Worm (Caenorhabditis elegans) whole organism, midembryonic: Measurements from ENCODE around the gene fubl-2.

Source experiments
- T22C8.4 ChIP-seq: fragments of 200-800 bp; sonication (Bioruptor generic); IDR thresholded peaks from 2 replicates; pipeline ENCODE4 v1.3.6; 2022; ENCODE audit warnings: missing genetic modification characterization, missing compliant biosample characterization
- cog-1 ChIP-seq: sonication (generic microtip); optimal IDR thresholded peaks from 2 replicates; lab custom pipeline; 2016; ENCODE audit warnings: missing genetic modification characterization, missing compliant biosample characterization
- flt-1 ChIP-seq: fragments of 200-800 bp; sonication (Bioruptor generic); IDR thresholded peaks from 2 replicates; pipeline ENCODE4 v1.3.6; 2022; ENCODE audit warnings: missing genetic modification characterization, missing compliant biosample characterization
- klf-2 ChIP-seq: fragments of 200-800 bp; sonication (Bioruptor generic); conservative IDR thresholded peaks from 2 replicates; pipeline ENCODE4 v1.3.6; 2022; ENCODE audit warnings: missing genetic modification reagents, missing genetic modification characterization, missing compliant biosample characterization
- med-1 ChIP-seq: sonication (generic microtip); optimal IDR thresholded peaks from 2 replicates; lab custom pipeline; 2017; ENCODE audit warnings: missing genetic modification characterization, mild to moderate bottlenecking, missing compliant biosample characterization, antibody characterized with exemption, missing genetic modification reagents; ENCODE audit not compliant: insufficient read depth
- ref-1 ChIP-seq: fragments of 200-800 bp; sonication (Bioruptor generic); conservative IDR thresholded peaks from 2 replicates; pipeline ENCODE4 v1.3.6; 2022; ENCODE audit warnings: missing genetic modification reagents, missing genetic modification characterization, missing compliant biosample characterization
- tab-1 ChIP-seq: fragments of 200-800 bp; sonication (Bioruptor generic); IDR thresholded peaks from 2 replicates; pipeline ENCODE4 v1.3.6; 2022; ENCODE audit warnings: missing genetic modification characterization, missing compliant biosample characterization
- ztf-23 ChIP-seq: fragments of 200-800 bp; sonication (Bioruptor generic); IDR thresholded peaks from 2 replicates; pipeline ENCODE4 v1.3.6; 2022; ENCODE audit warnings: missing genetic modification reagents, missing genetic modification characterization, missing compliant biosample characterization
- ztf-29 ChIP-seq: fragments of 200-800 bp; sonication (Bioruptor generic); IDR thresholded peaks from 2 replicates; pipeline ENCODE4 v1.3.6; 2022; ENCODE audit warnings: missing genetic modification reagents, missing genetic modification characterization, missing compliant biosample characterization

fubl-2 gene

DNA sequence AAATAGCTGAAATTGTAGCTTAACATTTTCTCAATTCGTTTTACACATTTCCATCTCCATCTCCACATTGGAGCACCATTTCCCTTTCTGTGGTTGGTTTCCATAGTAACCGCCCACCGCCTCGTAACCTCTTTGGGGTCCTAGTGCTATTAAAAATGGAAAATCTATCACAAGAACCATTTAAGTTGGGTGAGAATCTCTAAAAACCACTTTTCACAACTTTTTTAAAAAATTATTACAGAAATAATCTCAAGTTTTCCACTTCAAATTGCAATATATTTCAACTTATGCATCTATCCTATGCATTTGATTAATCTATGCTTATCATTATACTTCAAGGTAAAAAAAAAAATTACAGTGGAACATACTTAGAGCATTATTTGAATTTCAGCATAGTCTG is 17.6 kb downstream of the fubl-2 start, which contains the start of gene tmem-17:
Gene tmem-17, plus strand, starts transcription at position 301 of the 400 bp plus-strand sequence.
- no peak for TF ChIP-seq tab-1 (GFP tag; lab: Robert Waterston, UW)
- no peak for TF ChIP-seq T22C8.4
- no peak for TF ChIP-seq ztf-29 (GFP tag; lab: Robert Waterston, UW)
- no peak for TF ChIP-seq med-1 (GFP tag; lab: Kevin White, UChicago)
- TF ChIP-seq ref-1 (GFP tag; lab: Robert Waterston, UW), result no peak
- TF ChIP-seq klf-2 (GFP tag; lab: Robert Waterston, UW), result no peak
- no peak for TF ChIP-seq flt-1
- no peak for TF ChIP-seq cog-1

DNA sequence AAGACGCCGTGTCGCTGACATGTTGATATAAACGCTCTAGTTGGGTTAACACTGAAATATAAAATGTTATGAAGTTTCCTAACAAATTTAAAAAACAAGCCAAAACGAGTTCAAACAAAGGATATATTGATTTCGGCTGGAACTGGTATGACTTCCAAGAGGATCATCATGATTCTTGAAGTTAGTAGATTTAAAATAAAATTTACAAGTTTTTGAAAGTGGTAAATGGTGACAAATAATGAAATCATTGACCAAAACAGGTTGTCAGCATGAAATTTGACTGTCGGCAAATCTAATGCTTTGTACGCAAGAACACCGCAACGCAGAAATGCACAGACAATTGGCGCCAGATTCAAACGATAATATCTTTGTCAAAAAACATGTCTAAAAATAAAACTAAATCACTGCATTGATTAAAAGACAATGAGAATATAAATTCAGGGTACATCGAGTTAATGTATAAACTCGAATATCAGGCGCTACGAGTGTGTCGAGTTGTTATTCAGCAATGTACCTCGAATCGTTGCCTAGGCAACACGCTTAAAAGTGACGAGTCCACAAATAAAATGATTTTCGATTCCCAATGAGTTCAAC is 18.9 kb downstream of the fubl-2 start, which contains the start of the genes ubc-18 and R01H2.8:
Gene ubc-18, minus strand, starts transcription at position 51 of the 594 bp plus-strand sequence.
Gene R01H2.8, plus strand, starts transcription at position 544 of the 594 bp plus-strand sequence.
- TF ChIP-seq klf-2 (GFP tag; lab: Robert Waterston, UW), result no peak
- TF ChIP-seq T22C8.4, result no peak
- no peak for TF ChIP-seq flt-1
- no peak for TF ChIP-seq cog-1
- no peak for TF ChIP-seq tab-1 (GFP tag; lab: Robert Waterston, UW)
- no peak for TF ChIP-seq ref-1 (GFP tag; lab: Robert Waterston, UW)
- no peak for TF ChIP-seq med-1 (GFP tag; lab: Kevin White, UChicago)

DNA sequence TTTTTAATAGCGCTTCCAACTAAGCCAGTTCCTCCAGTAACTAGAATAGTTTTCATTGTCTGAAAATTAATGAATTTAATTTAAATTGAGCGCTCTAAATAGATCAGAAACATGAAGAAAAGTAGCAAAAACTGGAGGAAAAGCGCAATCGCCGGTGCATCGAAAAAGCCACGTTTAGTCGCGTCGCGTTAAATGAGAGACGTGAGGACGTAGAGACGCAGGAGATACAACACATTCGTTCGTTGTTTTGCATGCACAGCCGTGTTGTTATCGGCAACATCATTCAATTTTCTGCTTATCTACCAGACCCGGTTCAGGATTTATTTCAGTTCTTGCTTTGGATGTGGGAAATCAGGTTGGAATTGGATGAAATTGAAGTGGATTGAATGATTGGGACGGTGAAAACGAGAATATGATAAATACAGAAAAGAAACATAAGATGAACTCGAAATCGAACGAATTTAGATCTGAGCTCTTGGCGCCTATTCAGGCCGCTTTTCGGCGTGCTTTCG is 20.1 kb downstream of the fubl-2 start, which contains the start of gene ger-1:
Gene ger-1, minus strand, starts transcription at position 93 of the 512 bp plus-strand sequence.
- TF ChIP-seq cog-1 (no peak), ztf-29 (GFP tag; lab: Robert Waterston, UW) (no peak), ztf-23 (no peak), med-1 (GFP tag; lab: Kevin White, UChicago) (no peak), tab-1 (GFP tag; lab: Robert Waterston, UW) (no peak), ref-1 (GFP tag; lab: Robert Waterston, UW) (no peak), klf-2 (GFP tag; lab: Robert Waterston, UW) (no peak), flt-1 (no peak), T22C8.4 (no peak)

DNA sequence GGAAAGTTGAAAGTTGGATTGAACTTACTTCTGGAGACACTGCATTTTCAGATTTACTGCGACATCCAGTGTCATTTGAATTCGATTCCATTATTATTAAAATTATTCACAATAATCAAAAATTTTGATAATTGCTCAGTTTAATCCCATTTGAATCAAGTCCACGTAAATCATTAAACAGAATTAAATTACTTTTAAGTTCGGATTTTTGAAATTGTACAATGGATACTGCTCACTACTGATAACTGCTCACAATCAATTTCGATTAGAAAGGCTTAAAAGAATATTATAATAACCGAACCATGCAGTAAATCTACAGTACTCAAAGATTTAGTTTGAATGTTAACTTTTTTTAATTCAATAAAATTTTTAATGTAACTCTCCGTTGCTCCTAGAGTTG is 23.4 kb downstream of the fubl-2 start, which contains the start of gene R01H2.4:
Gene R01H2.4, minus strand, starts transcription at position 101 of the 400 bp plus-strand sequence.
- TF ChIP-seq cog-1 (no peak), tab-1 (GFP tag; lab: Robert Waterston, UW) (no peak), flt-1 (no peak), ref-1 (GFP tag; lab: Robert Waterston, UW) (no peak), ztf-23 (no peak), klf-2 (GFP tag; lab: Robert Waterston, UW) (no peak), T22C8.4 (no peak), ztf-29 (GFP tag; lab: Robert Waterston, UW) (no peak), med-1 (GFP tag; lab: Kevin White, UChicago) (no peak)

DNA sequence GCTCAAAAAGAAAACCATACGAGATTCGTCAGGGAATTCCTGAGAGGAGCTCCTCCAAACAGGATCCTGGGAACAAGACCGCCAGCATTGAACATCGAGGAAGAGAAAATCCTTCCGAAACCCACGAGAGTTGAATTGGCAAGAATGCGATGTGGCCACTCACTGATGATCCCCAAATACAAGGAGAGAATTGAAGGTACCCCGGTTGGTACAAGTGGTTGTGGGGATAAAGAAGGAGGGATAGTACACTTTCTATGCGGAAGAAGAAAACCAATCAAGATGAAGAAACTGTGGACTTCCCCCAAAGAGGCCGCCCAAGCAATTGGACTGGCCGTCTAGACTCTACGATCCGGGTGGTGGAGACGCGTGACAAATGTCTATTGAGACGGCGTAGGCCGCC is 24.5 kb downstream of the fubl-2 start:
- TF ChIP-seq ref-1 (GFP tag; lab: Robert Waterston, UW), result no peak
- TF ChIP-seq tab-1 (GFP tag; lab: Robert Waterston, UW), result no peak
- TF ChIP-seq klf-2 (GFP tag; lab: Robert Waterston, UW), result no peak
- TF ChIP-seq T22C8.4, result no peak
- TF ChIP-seq med-1 (GFP tag; lab: Kevin White, UChicago), result no peak
- no peak for TF ChIP-seq cog-1
- no peak for TF ChIP-seq ztf-29 (GFP tag; lab: Robert Waterston, UW)
- no peak for TF ChIP-seq flt-1
- no peak for TF ChIP-seq ztf-23

DNA sequence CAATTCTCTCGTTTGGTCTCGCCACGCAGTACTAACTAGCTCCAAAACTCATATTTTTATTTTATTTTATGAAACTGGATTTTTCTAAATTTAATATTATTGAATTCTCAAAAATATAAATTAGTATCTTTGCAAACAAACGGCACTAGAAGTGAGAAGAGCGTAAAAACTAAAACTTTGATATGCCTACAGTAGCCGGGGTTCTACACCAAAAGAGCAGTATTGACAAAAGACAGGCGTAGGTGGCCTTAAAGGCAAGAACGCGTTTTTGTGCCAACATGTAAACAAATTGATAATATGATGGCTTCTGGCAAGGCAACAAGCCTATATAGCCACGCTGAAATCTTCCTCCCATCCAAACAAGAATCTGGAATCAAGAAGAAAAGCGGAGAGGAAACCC is 25.0 kb downstream of the fubl-2 start, which contains the start of gene R01H2.1:
Gene R01H2.1, plus strand, starts transcription at position 301 of the 400 bp plus-strand sequence.
- TF ChIP-seq ref-1 (GFP tag; lab: Robert Waterston, UW) (no peak), klf-2 (GFP tag; lab: Robert Waterston, UW) (no peak), med-1 (GFP tag; lab: Kevin White, UChicago) (no peak), cog-1 (no peak), flt-1 (no peak), T22C8.4 (no peak), ztf-23 (no peak), tab-1 (GFP tag; lab: Robert Waterston, UW) (no peak), ztf-29 (GFP tag; lab: Robert Waterston, UW) (no peak)

DNA sequence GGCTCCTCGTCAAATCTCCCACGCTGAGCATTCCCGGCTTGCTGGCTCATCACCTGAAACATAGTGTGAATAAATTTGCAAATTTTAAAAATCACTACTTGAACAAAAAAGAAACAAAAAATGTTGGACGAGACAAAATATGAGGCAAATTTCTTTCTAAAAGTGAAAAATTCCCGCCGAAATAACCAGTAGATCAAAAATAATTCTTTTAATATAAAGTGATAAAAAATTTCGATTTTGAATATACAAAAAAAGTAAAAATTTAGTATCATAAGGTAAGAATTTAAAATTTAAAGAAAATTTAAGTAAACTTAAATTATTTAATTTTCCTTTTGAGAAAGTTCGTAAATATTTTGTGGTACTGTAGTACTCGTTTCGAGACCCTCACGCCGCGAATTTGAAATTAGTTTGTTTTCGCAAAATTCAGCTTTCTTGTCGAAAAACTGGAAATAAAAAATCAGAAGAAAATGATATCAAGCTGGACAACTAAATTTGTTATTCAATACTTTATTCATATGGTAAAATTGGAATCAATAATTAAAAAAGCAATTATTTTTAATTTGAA is 26.9 kb downstream of the fubl-2 start, which contains the start of gene egg-2:
Gene egg-2, minus strand, starts transcription at position 53 of the 565 bp plus-strand sequence.
- TF ChIP-seq cog-1 (no peak), klf-2 (GFP tag; lab: Robert Waterston, UW) (no peak), flt-1 (no peak), ztf-29 (GFP tag; lab: Robert Waterston, UW) (no peak), ztf-23 (no peak), tab-1 (GFP tag; lab: Robert Waterston, UW) (no peak), med-1 (GFP tag; lab: Kevin White, UChicago) (no peak), T22C8.4 (no peak), ref-1 (GFP tag; lab: Robert Waterston, UW) (no peak)

DNA sequence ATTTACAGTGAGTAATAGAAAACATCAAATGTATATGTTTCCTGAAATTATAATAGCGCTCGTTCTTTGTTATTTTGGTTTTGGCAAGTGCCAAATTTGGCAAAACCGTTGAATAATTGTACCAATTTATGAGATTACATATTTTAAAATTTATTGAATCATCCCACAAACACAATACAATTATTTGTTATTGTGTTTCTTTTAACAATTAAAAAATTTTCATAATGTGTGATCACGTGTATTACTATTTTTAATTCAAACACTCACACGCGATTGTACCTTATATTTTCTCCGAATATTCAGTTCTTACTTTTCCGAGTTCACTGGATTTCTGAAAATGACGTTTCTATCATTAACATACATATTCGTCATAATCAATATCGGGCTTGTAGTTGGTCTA is 31.3 kb downstream of the fubl-2 start, which contains the start of gene R01H2.2:
Gene R01H2.2, plus strand, starts transcription at position 301 of the 400 bp plus-strand sequence.
- TF ChIP-seq ref-1 (GFP tag; lab: Robert Waterston, UW) (no peak), ztf-29 (GFP tag; lab: Robert Waterston, UW) (no peak), cog-1 (no peak), tab-1 (GFP tag; lab: Robert Waterston, UW) (no peak), med-1 (GFP tag; lab: Kevin White, UChicago) (no peak), klf-2 (GFP tag; lab: Robert Waterston, UW) (no peak), ztf-23 (no peak), flt-1 (no peak), T22C8.4 (no peak)

DNA sequence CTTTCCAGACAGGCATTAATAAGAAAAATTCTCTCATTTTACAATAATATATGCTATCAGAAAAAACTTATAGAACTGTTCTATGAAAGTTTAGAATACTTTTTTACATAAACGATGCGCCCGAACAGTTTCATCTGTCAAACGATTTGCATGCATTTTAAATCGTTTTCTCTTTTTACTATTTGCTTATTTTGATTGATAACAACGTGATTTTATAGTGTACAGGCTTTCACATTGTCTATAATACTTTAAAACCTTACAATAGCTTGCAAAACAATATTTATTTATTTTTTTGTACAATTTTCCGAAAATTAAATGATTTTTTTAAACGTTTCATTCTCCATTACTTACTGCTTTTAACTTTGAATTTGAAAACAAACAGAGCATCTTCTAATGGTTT is 41.9 kb downstream of the fubl-2 start, which contains the start of gene R01H2.7:
Gene R01H2.7, minus strand, starts transcription at position 101 of the 400 bp plus-strand sequence.
- TF ChIP-seq ztf-29 (GFP tag; lab: Robert Waterston, UW) (no peak), tab-1 (GFP tag; lab: Robert Waterston, UW) (no peak), ref-1 (GFP tag; lab: Robert Waterston, UW) (no peak), med-1 (GFP tag; lab: Kevin White, UChicago) (no peak), klf-2 (GFP tag; lab: Robert Waterston, UW) (no peak), ztf-23 (no peak)
